Fruit fly (Drosophila melanogaster) whole organism, pupa: Measurements from ENCODE around the gene Bruce.

Source experiments
- CG12605 ChIP-seq: fragments of 200-800 bp; sonication (Bioruptor generic); IDR thresholded peaks from 2 replicates; pipeline ENCODE4 v1.3.6; 2022; ENCODE audit warnings: missing biosample characterization, missing genetic modification characterization
- CG13204 ChIP-seq: fragments of 200-800 bp; sonication (Bioruptor generic); optimal IDR thresholded peaks from 2 replicates; lab custom pipeline; 2018; ENCODE audit warnings: missing biosample characterization, mild to moderate bottlenecking, missing genetic modification characterization, moderate library complexity
- CG15710 ChIP-seq: fragments of 200-800 bp; sonication (Bioruptor generic); optimal IDR thresholded peaks from 2 replicates; lab custom pipeline; 2018; ENCODE audit warnings: missing biosample characterization, mild to moderate bottlenecking, missing genetic modification characterization, moderate library complexity
- CG4496 ChIP-seq: fragments of 200-800 bp; sonication (Bioruptor generic); IDR thresholded peaks from 3 replicates; pipeline ENCODE4 v1.3.6; 2022; ENCODE audit warnings: missing biosample characterization, missing genetic modification characterization
- CG8159 ChIP-seq: fragments of 200-800 bp; sonication (Bioruptor generic); optimal IDR thresholded peaks from 3 replicates; lab custom pipeline; 2018; ENCODE audit warnings: missing biosample characterization, mild to moderate bottlenecking, missing genetic modification characterization, moderate library complexity
- CG8301 ChIP-seq: fragments of 200-800 bp; sonication (Bioruptor generic); optimal IDR thresholded peaks from 2 replicates; lab custom pipeline; 2018; ENCODE audit warnings: missing biosample characterization, mild to moderate bottlenecking, missing genetic modification characterization
- CG9948 ChIP-seq: fragments of 200-800 bp; sonication (Bioruptor generic); optimal IDR thresholded peaks from 2 replicates; lab custom pipeline; 2018; ENCODE audit warnings: missing biosample characterization, mild to moderate bottlenecking, missing genetic modification characterization, moderate library complexity
- EcR ChIP-seq: fragments of 200-800 bp; sonication (Bioruptor generic); optimal IDR thresholded peaks from 3 replicates; lab custom pipeline; 2019; ENCODE audit warnings: missing biosample characterization, missing genetic modification characterization, mild to moderate bottlenecking, moderate library complexity, missing genetic modification reagents
- Ets98B ChIP-seq: fragments of 200-800 bp; sonication (Bioruptor generic); IDR thresholded peaks from 2 replicates; pipeline ENCODE4 v1.3.6; 2022; ENCODE audit warnings: missing biosample characterization, missing genetic modification characterization
- Pif1B ChIP-seq: fragments of 200-800 bp; sonication (Bioruptor generic); optimal IDR thresholded peaks from 3 replicates; lab custom pipeline; 2016; ENCODE audit warnings: missing biosample characterization, missing genetic modification characterization
- Snoo ChIP-seq: fragments of 200-800 bp; sonication (Bioruptor generic); optimal IDR thresholded peaks from 3 replicates; lab custom pipeline; 2017; ENCODE audit warnings: missing biosample characterization, mild to moderate bottlenecking, missing genetic modification characterization, inconsistent platforms
- gl ChIP-seq: fragments of 200-800 bp; sonication (Bioruptor generic); optimal IDR thresholded peaks from 2 replicates; lab custom pipeline; 2018; ENCODE audit warnings: missing biosample characterization, mild to moderate bottlenecking, missing genetic modification characterization

DNA sequence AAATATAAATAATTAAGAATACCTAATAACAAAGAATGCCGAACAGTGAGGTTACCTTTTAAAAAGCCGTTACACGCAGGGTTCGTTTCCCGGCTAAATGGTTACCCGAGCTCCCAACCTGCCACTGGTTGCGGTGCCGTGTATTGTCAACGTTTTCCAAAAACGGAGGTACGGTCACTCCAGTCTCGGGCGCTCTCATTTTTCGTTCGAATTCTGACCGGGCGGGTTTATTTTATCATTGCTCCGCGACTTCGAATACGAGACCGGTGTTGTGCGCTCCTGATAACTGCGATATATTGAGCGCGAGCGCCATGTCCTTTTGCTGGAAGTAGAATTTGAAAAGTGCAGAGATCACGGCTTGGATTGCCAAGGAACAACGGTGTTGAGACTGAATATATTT lies 18.8 kb upstream of the Bruce start, which contains the start of gene jumu:
- TF ChIP-seq Pif1B: no peak
- TF ChIP-seq CG8159 (tag; lab: Kevin White, UChicago): no peak
- TF ChIP-seq Ets98B (GFP tag; lab: Robert Waterston, UW): no peak
- no peak for TF ChIP-seq CG12605 (GFP tag; lab: Robert Waterston, UW)
- TF ChIP-seq gl (tag; lab: Kevin White, UChicago): no peak
- no peak for TF ChIP-seq EcR
- no peak for TF ChIP-seq CG4496 (GFP tag; lab: Robert Waterston, UW)
- TF ChIP-seq CG15710: no peak
- no peak for TF ChIP-seq Snoo (tag; lab: Kevin White, UChicago)
- no peak for TF ChIP-seq CG9948 (tag; lab: Kevin White, UChicago)
- TF ChIP-seq CG13204 (GFP tag; lab: Kevin White, UChicago): no peak
- TF ChIP-seq CG8301 (tag; lab: Kevin White, UChicago): no peak
